Worm (Caenorhabditis elegans): Measurements from ENCODE around the gene srlf-33.

Gene srlf-33

DNA sequence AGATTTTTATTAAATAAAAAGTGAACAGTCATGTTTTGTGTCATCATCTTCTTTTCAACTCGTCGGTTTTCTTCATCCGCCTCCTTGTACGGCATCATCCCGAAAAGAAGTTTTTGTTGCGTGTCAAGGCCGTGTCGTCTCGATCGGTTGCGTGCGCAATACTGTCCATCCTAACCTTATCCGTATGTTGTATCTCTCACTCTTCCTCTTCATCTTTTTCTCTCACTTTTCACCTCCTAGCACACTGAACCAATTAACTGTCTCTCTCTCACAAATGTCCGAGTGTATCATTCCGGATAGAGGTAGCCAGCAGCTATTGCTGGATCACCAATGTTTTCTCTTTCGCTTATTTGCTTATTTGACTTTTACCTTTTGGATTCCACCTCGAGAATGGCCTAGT, 41.8 kb downstream of the srlf-33 start:
- TF ChIP-seq C38D4.7 (GFP tag; optimal IDR thresholded peaks at IDR 0.05) (no peak), unc-55 (GFP tag; optimal IDR thresholded peaks at IDR 0.05) (no peak), ceh-45 (GFP tag; IDR thresholded peaks at IDR 0.05) (no peak), C08G9.2 (tag; optimal IDR thresholded peaks at IDR 0.05) (no peak)

- no peak for TF ChIP-seq npax-4 (tag; optimal IDR thresholded peaks at IDR 0.05)
- TF ChIP-seq ceh-22 (tag; optimal IDR thresholded peaks at IDR 0.05): no peak
- no peak for TF ChIP-seq elt-4 (tag; optimal IDR thresholded peaks at IDR 0.05)
- TF ChIP-seq pha-4 (tag; optimal IDR thresholded peaks at IDR 0.05): no peak
- TF ChIP-seq unc-3 (GFP tag; conservative IDR thresholded peaks at IDR 0.05): no peak
- no peak for TF ChIP-seq unc-3 (tag; optimal IDR thresholded peaks at IDR 0.05)
- TF ChIP-seq ceh-34 (tag; optimal IDR thresholded peaks at IDR 0.05): no peak
- TF ChIP-seq tbx-7 (tag; optimal IDR thresholded peaks at IDR 0.05): no peak
- no peak for TF ChIP-seq nhr-232 (tag; optimal IDR thresholded peaks at IDR 0.05)
- no peak for TF ChIP-seq ceh-18 (tag; optimal IDR thresholded peaks at IDR 0.05)
- TF ChIP-seq sox-2 (GFP tag; IDR thresholded peaks at IDR 0.05): no peak
- TF ChIP-seq pat-9 (tag; optimal IDR thresholded peaks at IDR 0.05): no peak
- TF ChIP-seq ahr-1 (tag; optimal IDR thresholded peaks at IDR 0.05): no peak
- no peak for TF ChIP-seq pros-1 (tag; optimal IDR thresholded peaks at IDR 0.05)
- no peak for TF ChIP-seq tbx-2 (tag; optimal IDR thresholded peaks at IDR 0.05)
- no peak for TF ChIP-seq ceh-30 (tag; optimal IDR thresholded peaks at IDR 0.05)
Measured at ce11 chrIV:11882534-11882933, 42.7 kb downstream of the srlf-33 start.

DNA sequence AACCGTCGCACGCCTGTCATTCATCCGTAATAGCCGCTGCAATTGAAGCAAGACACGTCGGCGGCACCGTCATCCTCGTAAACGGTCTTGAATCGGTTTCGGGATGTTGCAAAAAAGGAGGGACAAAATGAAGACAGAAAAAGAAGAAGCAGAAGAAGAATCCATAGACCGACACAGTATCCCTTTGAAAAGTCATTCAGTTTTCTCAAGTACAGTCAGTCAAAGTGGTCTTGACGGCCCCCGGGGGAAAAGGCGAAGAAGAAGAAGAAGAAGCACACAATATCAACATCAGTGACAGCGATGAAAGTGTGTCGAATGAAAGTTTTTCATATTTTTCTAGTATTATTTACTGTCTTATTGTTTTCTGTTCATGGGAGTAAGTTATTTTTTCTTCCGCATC, 47.0 kb downstream of the srlf-33 start, which contains the start of gene cutl-27:
Gene cutl-27, plus strand, starts transcription at position 301 of the 400 bp plus-strand sequence.
- TF ChIP-seq ceh-45 (GFP tag; IDR thresholded peaks at IDR 0.05) (no peak), elt-4 (tag; optimal IDR thresholded peaks at IDR 0.05) (no peak)

ce11 chrIV:11877674-11878073, 47.6 kb downstream of the srlf-33 start, which contains the start of gene pph-2:
Gene pph-2, minus strand, starts transcription at chrIV:11877774.
- TF ChIP-seq fax-1 (tag; optimal IDR thresholded peaks at IDR 0.05) (no peak), F13H6.1 (tag; optimal IDR thresholded peaks at IDR 0.05) (no peak), elt-2 (tag; optimal IDR thresholded peaks at IDR 0.05) (no peak), Y22D7AL.16 (tag; optimal IDR thresholded peaks at IDR 0.05) (no peak)
